Fruit fly (Drosophila melanogaster) whole organism, wandering third instar larva: ENCODE data around the gene dsf.

Source experiments
- CG9705 ChIP-seq: fragments of 200-800 bp; sonication (Bioruptor generic); optimal IDR thresholded peaks from 2 replicates; lab custom pipeline; 2018; ENCODE audit warnings: missing biosample characterization, mild to moderate bottlenecking, missing genetic modification characterization
- CrebA ChIP-seq: fragments of 200-800 bp; sonication (Bioruptor generic); optimal IDR thresholded peaks from 2 replicates; lab custom pipeline; 2016; ENCODE audit warnings: missing biosample characterization, mild to moderate bottlenecking, missing genetic modification characterization, borderline replicate concordance
- Dfd ChIP-seq: fragments of >200 bp; optimal IDR thresholded peaks from 2 replicates; lab custom pipeline; 2017; ENCODE audit warnings: missing biosample characterization, missing genetic modification characterization
- Dif ChIP-seq: fragments of 200-275, 200-300 bp; sonication (Bioruptor generic); optimal IDR thresholded peaks from 2 replicates; lab custom pipeline; 2018; ENCODE audit warnings: missing biosample characterization, missing genetic modification characterization; ENCODE audit not compliant: partially characterized antibody
- GATAd ChIP-seq: sonication (Bioruptor generic); optimal IDR thresholded peaks from 2 replicates; lab custom pipeline; 2016; ENCODE audit warnings: missing biosample characterization, missing genetic modification characterization
- HLH106 ChIP-seq: fragments of 200-800 bp; optimal IDR thresholded peaks from 3 replicates; lab custom pipeline; 2019; ENCODE audit warnings: missing biosample characterization, mild to moderate bottlenecking, missing genetic modification characterization, moderate library complexity
- Hnf4 ChIP-seq: fragments of 200-800 bp; sonication (Bioruptor generic); optimal IDR thresholded peaks from 2 replicates; lab custom pipeline; 2016; ENCODE audit warnings: missing biosample characterization, mild to moderate bottlenecking, missing genetic modification characterization
- Hr78 ChIP-seq: fragments of >200 bp; optimal IDR thresholded peaks from 2 replicates; lab custom pipeline; 2017; ENCODE audit warnings: missing biosample characterization, missing genetic modification characterization
- Hr83 ChIP-seq: fragments of 200-300 bp; sonication (Bioruptor generic); optimal IDR thresholded peaks from 2 replicates; lab custom pipeline; 2016; ENCODE audit warnings: missing biosample characterization, mild to moderate bottlenecking, missing genetic modification characterization, moderate library complexity; ENCODE audit not compliant: poor library complexity, severe bottlenecking
- Jra ChIP-seq: sonication (Bioruptor generic); optimal IDR thresholded peaks from 2 replicates; lab custom pipeline; 2016; ENCODE audit warnings: missing biosample characterization, missing genetic modification characterization
- Mio ChIP-seq: sonication (Bioruptor generic); optimal IDR thresholded peaks from 2 replicates; lab custom pipeline; 2016; ENCODE audit warnings: missing biosample characterization, missing genetic modification characterization
- Myc ChIP-seq: fragments of >200 bp; optimal IDR thresholded peaks from 2 replicates; lab custom pipeline; 2017
- OdsH ChIP-seq: fragments of 200-800 bp; sonication (Bioruptor generic); optimal IDR thresholded peaks from 2 replicates; lab custom pipeline; 2016; ENCODE audit warnings: missing biosample characterization, mild to moderate bottlenecking, missing genetic modification characterization
- Rel ChIP-seq, 2 experiments: fragments of 200-800 bp; sonication (Bioruptor generic) in 1 of 2; optimal IDR thresholded peaks; 2 replicates in 1 of 2; 3 replicates in 1 of 2; lab custom pipeline; 2016 to 2019; ENCODE audit warnings: mild to moderate bottlenecking in 2 of 2, missing biosample characterization in 2 of 2, missing genetic modification characterization in 2 of 2, moderate library complexity in 1 of 2
- Sp1 ChIP-seq: fragments of 200-800 bp; sonication (Bioruptor generic); optimal IDR thresholded peaks from 3 replicates; lab custom pipeline; 2019; ENCODE audit warnings: missing biosample characterization, mild to moderate bottlenecking, missing genetic modification characterization, moderate library complexity
- Vsx2 ChIP-seq: fragments of 200-300, 225-300 bp; sonication (Bioruptor generic); optimal IDR thresholded peaks from 2 replicates; lab custom pipeline; 2018; ENCODE audit warnings: missing biosample characterization, missing genetic modification characterization; ENCODE audit not compliant: partially characterized antibody
- br ChIP-seq: fragments of 200-800 bp; sonication (Bioruptor generic); optimal IDR thresholded peaks from 2 replicates; lab custom pipeline; 2016; ENCODE audit warnings: missing biosample characterization, missing genetic modification characterization
- brk ChIP-seq: fragments of 200-800 bp; sonication (Bioruptor generic); optimal IDR thresholded peaks from 2 replicates; lab custom pipeline; 2016; ENCODE audit warnings: missing biosample characterization, mild to moderate bottlenecking, missing genetic modification characterization
- dl ChIP-seq, 2 experiments: fragments of 175-275, 200-275 bp in 1 of 2; fragments of 200-275 bp in 1 of 2; sonication (Bioruptor generic); optimal IDR thresholded peaks; lab custom pipeline; 2018; ENCODE audit warnings: mild to moderate bottlenecking in 2 of 2, missing biosample characterization in 2 of 2, missing genetic modification characterization in 2 of 2, moderate library complexity in 2 of 2; ENCODE audit not compliant: partially characterized antibody in 2 of 2, insufficient read depth in 1 of 2
- dmrt93B ChIP-seq: fragments of 200-800 bp; sonication (Bioruptor generic); optimal IDR thresholded peaks from 2 replicates; lab custom pipeline; 2018; ENCODE audit warnings: missing biosample characterization, mild to moderate bottlenecking, missing genetic modification characterization
- ey ChIP-seq: fragments of 200-800 bp; sonication (Bioruptor generic); optimal IDR thresholded peaks from 2 replicates; lab custom pipeline; 2016; ENCODE audit warnings: missing biosample characterization, missing genetic modification characterization
- foxo ChIP-seq, 2 experiments: fragments of 200-800 bp; sonication (Bioruptor generic); optimal IDR thresholded peaks; 2 replicates in 1 of 2; 3 replicates in 1 of 2; lab custom pipeline; 2016 to 2017; ENCODE audit warnings: missing biosample characterization in 2 of 2, missing genetic modification characterization in 2 of 2
- fru ChIP-seq: fragments of 200-800 bp; sonication (Bioruptor generic); optimal IDR thresholded peaks from 3 replicates; lab custom pipeline; 2016; ENCODE audit warnings: missing biosample characterization, mild to moderate bottlenecking, missing genetic modification characterization
- h ChIP-seq: fragments of 200-800 bp; sonication (Bioruptor generic); optimal IDR thresholded peaks from 3 replicates; lab custom pipeline; 2016; ENCODE audit warnings: missing biosample characterization, mild to moderate bottlenecking, missing genetic modification characterization
- jim ChIP-seq: fragments of 175-275, 200-325 bp; sonication (Bioruptor generic); optimal IDR thresholded peaks from 2 replicates; lab custom pipeline; 2016; ENCODE audit warnings: missing biosample characterization, mild to moderate bottlenecking, missing genetic modification characterization
- lola ChIP-seq: fragments of >200 bp; optimal IDR thresholded peaks from 2 replicates; lab custom pipeline; 2017; ENCODE audit warnings: missing biosample characterization, missing genetic modification characterization
- pan ChIP-seq: fragments of >200 bp; optimal IDR thresholded peaks from 2 replicates; lab custom pipeline; 2017
- psq ChIP-seq: fragments of 200-800 bp; sonication (Bioruptor generic); optimal IDR thresholded peaks from 3 replicates; lab custom pipeline; 2017; ENCODE audit warnings: missing biosample characterization, mild to moderate bottlenecking, missing genetic modification characterization, moderate library complexity
- rgr ChIP-seq: fragments of 200-800 bp; sonication (Bioruptor generic); optimal IDR thresholded peaks from 3 replicates; lab custom pipeline; 2016; ENCODE audit warnings: missing biosample characterization, mild to moderate bottlenecking, missing genetic modification characterization
- sv ChIP-seq: fragments of 200-800 bp; sonication (Bioruptor generic); optimal IDR thresholded peaks from 3 replicates; lab custom pipeline; 2016; ENCODE audit warnings: missing biosample characterization, missing genetic modification characterization
- tai ChIP-seq: sonication (Bioruptor generic); optimal IDR thresholded peaks from 2 replicates; lab custom pipeline; 2016; ENCODE audit warnings: missing biosample characterization, missing genetic modification characterization
- usp ChIP-seq: fragments of >200 bp; optimal IDR thresholded peaks from 2 replicates; lab custom pipeline; 2017; ENCODE audit warnings: missing biosample characterization, missing genetic modification characterization
- woc ChIP-seq: sonication (Bioruptor generic); optimal IDR thresholded peaks from 2 replicates; lab custom pipeline; 2016; ENCODE audit warnings: missing biosample characterization, mild to moderate bottlenecking, missing genetic modification characterization

dsf gene

DNA sequence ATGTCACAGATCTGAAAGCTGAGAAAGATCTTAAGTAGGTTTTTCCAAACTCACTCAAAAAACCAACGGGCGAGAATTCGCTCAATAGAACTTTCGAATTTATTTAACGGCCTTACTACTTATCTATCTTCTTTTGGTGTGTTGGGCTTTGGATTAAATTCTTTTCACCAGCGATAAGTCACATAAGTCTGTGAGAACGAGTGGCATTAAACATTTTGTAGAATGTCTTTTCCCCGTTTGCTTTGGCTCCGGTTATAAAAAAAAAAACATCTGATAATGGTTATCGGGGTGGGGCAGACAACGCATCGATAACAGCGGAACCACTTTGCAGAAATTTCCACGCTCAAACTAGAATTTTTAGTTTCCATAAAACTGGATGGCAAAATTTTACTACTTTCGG, 49.9 kb downstream of the dsf start:
- peak; percentile 4 for TF ChIP-seq psq (GFP tag; lab: Kevin White, UChicago)
- no peak for TF ChIP-seq lola (GFP tag; lab: Kevin White, UChicago)

dm6 chr2L:5977070-5977728, 51.5 kb downstream of the dsf start:
- TF ChIP-seq br (GFP tag; lab: Kevin White, UChicago) (peak; percentile 3), psq (GFP tag; lab: Kevin White, UChicago) (peak; percentile 61), h (GFP tag; lab: Kevin White, UChicago) (peak; percentile 61), Dif (GFP tag; lab: Kevin White, UChicago) (peak; percentile 54), foxo (GFP tag; optimal IDR thresholded peaks at IDR 0.05; lab: Kevin White, UChicago) (peak in 1 of 2 experiments; percentile 37), Rel (GFP tag; optimal IDR thresholded peaks at IDR 0.05; lab: Kevin White, UChicago) (no peak), Rel (tag; optimal IDR thresholded peaks at IDR 0.05; lab: Kevin White, UChicago) (peak; percentile 35), CG9705 (GFP tag; lab: Kevin White, UChicago) (peak; percentile 27), rgr (peak; percentile 39), dl (GFP tag; optimal IDR thresholded peaks at IDR 0.05; lab: Kevin White, UChicago; ENCODE audit: insufficient read depth in 1 of 2, partially characterized antibody in 2 of 2) (peak; percentile 17 to 27), fru (peak; percentile 50), CrebA (no peak), Sp1 (GFP tag; lab: Kevin White, UChicago) (peak; percentile 60), HLH106 (peak; percentile 36), jim (GFP tag; lab: Kevin White, UChicago) (no peak), GATAd (no peak), lola (GFP tag; lab: Kevin White, UChicago) (no peak), Vsx2 (GFP tag; lab: Kevin White, UChicago) (no peak), woc (GFP tag; lab: Kevin White, UChicago) (no peak)

DNA sequence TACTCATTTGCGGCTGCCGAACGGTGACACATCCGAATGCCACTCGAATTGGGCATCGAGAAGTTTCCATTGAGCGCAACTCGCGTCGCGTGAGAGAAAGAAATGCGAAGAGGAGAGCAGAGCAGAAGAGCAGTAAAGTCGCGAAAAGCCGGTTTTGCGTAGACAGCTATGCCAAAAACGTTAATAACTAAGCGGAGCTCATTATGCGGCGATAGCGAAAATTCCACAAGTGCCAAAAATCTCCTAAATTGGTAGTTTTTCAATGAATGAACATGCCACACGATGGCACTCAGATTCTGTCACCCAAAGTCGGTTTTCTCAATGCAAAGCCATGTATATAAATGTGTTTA, 52.0 kb downstream of the dsf start:
- no peak for TF ChIP-seq Myc (lab: Kevin White, UChicago)
- TF ChIP-seq Vsx2 (GFP tag; lab: Kevin White, UChicago) = no peak
- no peak for TF ChIP-seq GATAd
- TF ChIP-seq fru = no peak
- TF ChIP-seq Jra = peak; percentile 33

dm6 chr2L:5978333-5979054, 52.8 kb downstream of the dsf start:
- no peak for TF ChIP-seq Dif (GFP tag; lab: Kevin White, UChicago)
- TF ChIP-seq rgr = peak; percentile 38
- peak; percentile 7 for TF ChIP-seq Sp1 (GFP tag; lab: Kevin White, UChicago)
- no peak for TF ChIP-seq ey
- TF ChIP-seq woc (GFP tag; lab: Kevin White, UChicago) = peak; percentile 37
- TF ChIP-seq Hr83 (GFP tag; lab: Kevin White, UChicago) = peak; percentile 70
- peak; percentile 79 for TF ChIP-seq h (GFP tag; lab: Kevin White, UChicago)
- no peak for TF ChIP-seq sv (GFP tag; lab: Kevin White, UChicago)
- peak; percentile 3 for TF ChIP-seq Hr78 (GFP tag; lab: Kevin White, UChicago)
- TF ChIP-seq OdsH = peak; percentile 34
- peak; percentile 70 for TF ChIP-seq brk
- peak; percentile 94 for TF ChIP-seq CrebA
- TF ChIP-seq dmrt93B (GFP tag; lab: Kevin White, UChicago) = no peak
- peak; percentile 18 to 24 for TF ChIP-seq foxo (GFP tag; optimal IDR thresholded peaks at IDR 0.05; lab: Kevin White, UChicago)
- TF ChIP-seq HLH106 = peak; percentile 21
- TF ChIP-seq Hnf4 (GFP tag; lab: Kevin White, UChicago) = peak; percentile 53
- TF ChIP-seq br (GFP tag; lab: Kevin White, UChicago) = peak; percentile 50
- no peak for TF ChIP-seq Dfd
- no peak for TF ChIP-seq tai (GFP tag; lab: Kevin White, UChicago)
- TF ChIP-seq Mio (GFP tag; lab: Kevin White, UChicago) = peak; percentile 37
- no peak for TF ChIP-seq fru
- TF ChIP-seq Jra = peak; percentile 67
- no peak for TF ChIP-seq lola (GFP tag; lab: Kevin White, UChicago)
- peak; percentile 78 for TF ChIP-seq Rel (GFP tag; optimal IDR thresholded peaks at IDR 0.05; lab: Kevin White, UChicago)
- TF ChIP-seq Rel (tag; optimal IDR thresholded peaks at IDR 0.05; lab: Kevin White, UChicago) = peak; percentile 72
- no peak for TF ChIP-seq CG9705 (GFP tag; lab: Kevin White, UChicago)
- peak; percentile 23 for TF ChIP-seq psq (GFP tag; lab: Kevin White, UChicago)
- TF ChIP-seq pan (lab: Kevin White, UChicago) = no peak
- TF ChIP-seq GATAd = no peak
- TF ChIP-seq usp = no peak
